Worm (Caenorhabditis elegans) whole organism, L4/young adult: ENCODE data around the gene srh-97.

ENCODE experiments used
- W03F9.2 ChIP-seq: fragments of 150-350 bp; optimal IDR thresholded peaks from 2 replicates; lab custom pipeline; 2014; ENCODE audit warnings: missing biosample characterization, missing genetic modification characterization
- dao-5 ChIP-seq: sonication (generic microtip); optimal IDR thresholded peaks from 2 replicates; lab custom pipeline; 2016; ENCODE audit warnings: missing genotype, missing genetic modification characterization, moderate library complexity, missing compliant biosample characterization
- him-1 ChIP-seq: sonication (generic microtip); optimal IDR thresholded peaks from 2 replicates; lab custom pipeline; 2016; ENCODE audit warnings: missing genotype, missing genetic modification reagents, missing genetic modification characterization, missing compliant biosample characterization

DNA sequence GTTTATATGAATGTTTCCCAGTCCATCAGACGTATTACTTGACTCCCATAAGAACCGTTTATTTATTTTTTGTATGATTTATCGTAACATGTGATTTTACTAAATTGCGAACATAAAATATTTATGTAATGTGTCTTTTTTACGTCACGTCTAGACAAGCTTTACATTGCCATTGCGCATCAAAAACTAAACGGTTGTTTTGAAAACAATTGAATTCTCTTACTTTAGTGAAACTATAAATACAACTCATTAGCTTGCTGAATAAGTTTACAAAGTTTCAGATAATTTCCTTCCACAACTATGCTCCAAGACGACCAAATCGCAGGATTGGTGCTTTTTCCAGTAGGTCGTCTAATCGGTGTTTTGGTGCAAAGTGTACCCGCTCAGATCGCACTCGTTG lies 42.0 kb upstream of the srh-97 start, which contains the start of gene srx-54:
- TF ChIP-seq W03F9.2 (no peak), him-1 (tag; lab: Kevin White, UChicago) (no peak), dao-5 (tag; lab: Kevin White, UChicago) (no peak)
